Fruit fly (Drosophila melanogaster) whole organism, embryonic: ENCODE data around the gene CG6231.
A peak's percentile ranks its signal among the peaks of the same experiment; 100 is the strongest.

Experiments
- ATbp ChIP-seq: fragments of 200-800 bp; sonication (Bioruptor generic); optimal IDR thresholded peaks from 2 replicates; lab custom pipeline; 2017; ENCODE audit warnings: missing biosample characterization, mild to moderate bottlenecking, missing genetic modification characterization, missing genetic modification reagents
- Atf-2 ChIP-seq: fragments of 200-800 bp; sonication (Bioruptor generic); optimal IDR thresholded peaks from 2 replicates; lab custom pipeline; 2016; ENCODE audit warnings: missing biosample characterization, missing genetic modification characterization
- BEAF-32 ChIP-seq: fragments of 200-800 bp; sonication (Bioruptor generic); optimal IDR thresholded peaks from 3 replicates; lab custom pipeline; 2017; ENCODE audit warnings: missing biosample characterization, missing genetic modification characterization, mild to moderate bottlenecking, moderate library complexity, missing genetic modification reagents
- CG10462 ChIP-seq: fragments of 200-800 bp; sonication (Bioruptor generic); optimal IDR thresholded peaks from 2 replicates; lab custom pipeline; 2016; ENCODE audit warnings: missing biosample characterization, missing genetic modification characterization
- CG10654 ChIP-seq: fragments of 200-800 bp; sonication (Bioruptor generic); optimal IDR thresholded peaks from 2 replicates; lab custom pipeline; 2016; ENCODE audit warnings: missing biosample characterization, missing genetic modification characterization
- CG11247 ChIP-seq: fragments of 200-800 bp; sonication (Bioruptor generic); IDR thresholded peaks from 2 replicates; pipeline ENCODE4 v1.3.6; 2022; ENCODE audit warnings: missing biosample characterization, missing genetic modification characterization
- CG12769 ChIP-seq: fragments of 200-800 bp; sonication (Bioruptor generic); optimal IDR thresholded peaks from 2 replicates; lab custom pipeline; 2019; ENCODE audit warnings: missing biosample characterization, mild to moderate bottlenecking, missing genetic modification characterization, moderate library complexity
- CG15696 ChIP-seq: fragments of 200-800 bp; sonication (Bioruptor generic); optimal IDR thresholded peaks from 2 replicates; lab custom pipeline; 2019; ENCODE audit warnings: missing biosample characterization, mild to moderate bottlenecking, missing genetic modification characterization, moderate library complexity
- CG16863 ChIP-seq: fragments of 200-800 bp; sonication (Bioruptor generic); optimal IDR thresholded peaks from 3 replicates; lab custom pipeline; 2016; ENCODE audit warnings: missing biosample characterization, missing genetic modification characterization
- CG17186 ChIP-seq: fragments of 200-800 bp; sonication (Bioruptor generic); optimal IDR thresholded peaks from 3 replicates; lab custom pipeline; 2017; ENCODE audit warnings: missing biosample characterization, missing genetic modification reagents, missing genetic modification characterization
- CG18619 ChIP-seq: fragments of 200-800 bp; sonication (Bioruptor generic); optimal IDR thresholded peaks from 3 replicates; lab custom pipeline; 2017; ENCODE audit warnings: missing biosample characterization, mild to moderate bottlenecking, missing genetic modification characterization
- CG2199 ChIP-seq: fragments of 200-800 bp; sonication (Bioruptor generic); IDR thresholded peaks from 3 replicates; pipeline ENCODE4 v1.3.6; 2022; ENCODE audit warnings: missing biosample characterization, missing genetic modification characterization
- CG3163 ChIP-seq: fragments of 200-800 bp; sonication (Bioruptor generic); optimal IDR thresholded peaks from 3 replicates; lab custom pipeline; 2016; ENCODE audit warnings: missing biosample characterization, missing genetic modification characterization
- CG4328 ChIP-seq: fragments of 200-800 bp; sonication (Bioruptor generic); optimal IDR thresholded peaks from 3 replicates; lab custom pipeline; 2017; ENCODE audit warnings: missing biosample characterization, missing genetic modification reagents, missing genetic modification characterization
- CG4360 ChIP-seq: fragments of 200-800 bp; sonication (Bioruptor generic); IDR thresholded peaks from 2 replicates; pipeline ENCODE4 v1.3.6; 2022; ENCODE audit warnings: missing biosample characterization, missing genetic modification characterization
- CG4730 ChIP-seq: fragments of 200-800 bp; sonication (Bioruptor generic); IDR thresholded peaks from 2 replicates; pipeline ENCODE4 v1.3.6; 2022; ENCODE audit warnings: missing biosample characterization, missing genetic modification characterization
- CG6254 ChIP-seq: fragments of 200-800 bp; sonication (Bioruptor generic); optimal IDR thresholded peaks from 3 replicates; lab custom pipeline; 2017; ENCODE audit warnings: mild to moderate bottlenecking, missing biosample characterization, missing genetic modification reagents, missing genetic modification characterization
- CG6272 ChIP-seq: fragments of 200-800 bp; sonication (Bioruptor generic); IDR thresholded peaks from 2 replicates; pipeline ENCODE4 v1.3.6; 2022; ENCODE audit warnings: missing biosample characterization, missing genetic modification characterization
- CG7271 ChIP-seq: fragments of 200-800 bp; sonication (Bioruptor generic); optimal IDR thresholded peaks from 2 replicates; lab custom pipeline; 2018; ENCODE audit warnings: missing biosample characterization, mild to moderate bottlenecking, missing genetic modification characterization, moderate library complexity
- CG8290 ChIP-seq, 3 experiments: fragments of 200-800 bp; sonication (Bioruptor generic); optimal IDR thresholded peaks; 2 replicates each; lab custom pipeline; 2016 to 2019; ENCODE audit warnings: missing biosample characterization in 3 of 3, missing genetic modification characterization in 3 of 3, mild to moderate bottlenecking in 2 of 3, moderate library complexity in 1 of 3
- CG8388 ChIP-seq: fragments of 200-800 bp; sonication (Bioruptor generic); optimal IDR thresholded peaks from 2 replicates; lab custom pipeline; 2019; ENCODE audit warnings: missing biosample characterization, mild to moderate bottlenecking, missing genetic modification characterization, moderate library complexity
- CG9727 ChIP-seq: fragments of 200-800 bp; sonication (Bioruptor generic); optimal IDR thresholded peaks from 3 replicates; lab custom pipeline; 2017; ENCODE audit warnings: missing biosample characterization, mild to moderate bottlenecking, missing genetic modification characterization
- CoRest ChIP-seq: fragments of 200-800 bp; sonication (Bioruptor generic); optimal IDR thresholded peaks from 3 replicates; lab custom pipeline; 2018; ENCODE audit warnings: missing biosample characterization, mild to moderate bottlenecking, missing genetic modification characterization, moderate library complexity
- Dll ChIP-seq: fragments of 200-800 bp; sonication (Bioruptor generic); IDR thresholded peaks from 4 replicates; pipeline ENCODE4 v1.3.6; 2022; ENCODE audit warnings: missing biosample characterization, missing genetic modification characterization; ENCODE audit not compliant: partially characterized antibody
- Ets65A ChIP-seq: fragments of 200-800 bp; sonication (Bioruptor generic); peaks from one replicate; lab custom pipeline; 2016; ENCODE audit warnings: missing biosample characterization, missing genetic modification characterization
- Fer1 ChIP-seq: fragments of 200-800 bp; sonication (Bioruptor generic); optimal IDR thresholded peaks from 2 replicates; lab custom pipeline; 2017; ENCODE audit warnings: missing biosample characterization, mild to moderate bottlenecking, missing genetic modification characterization
- Myb ChIP-seq: fragments of 200-800 bp; sonication (Bioruptor generic); optimal IDR thresholded peaks from 2 replicates; lab custom pipeline; 2016; ENCODE audit warnings: missing biosample characterization, missing genetic modification characterization
- NK7.1 ChIP-seq: fragments of 200-800 bp; sonication (Bioruptor generic); optimal IDR thresholded peaks from 3 replicates; lab custom pipeline; 2016; ENCODE audit warnings: missing biosample characterization, missing genetic modification characterization
- Nf-YA ChIP-seq: fragments of 200-800 bp; sonication (Bioruptor generic); IDR thresholded peaks from 2 replicates; pipeline ENCODE4 v1.3.6; 2022; ENCODE audit warnings: missing biosample characterization, missing genetic modification characterization
- Ravus ChIP-seq: fragments of 200-800 bp; sonication (Bioruptor generic); IDR thresholded peaks from 2 replicates; pipeline ENCODE4 v1.3.6; 2022; ENCODE audit warnings: missing biosample characterization, missing genetic modification characterization
- Rfx ChIP-seq: fragments of 200-800 bp; sonication (Bioruptor generic); IDR thresholded peaks from 2 replicates; pipeline ENCODE4 v1.3.6; 2022; ENCODE audit warnings: missing biosample characterization, missing genetic modification characterization
- aop ChIP-seq: fragments of 200-800 bp; sonication (Bioruptor generic); IDR thresholded peaks from 2 replicates; pipeline ENCODE4 v1.3.6; 2022; ENCODE audit warnings: missing biosample characterization, missing genetic modification characterization
- bbx ChIP-seq: fragments of 200-800 bp; sonication (Bioruptor generic); IDR thresholded peaks from 2 replicates; pipeline ENCODE4 v1.3.6; 2022; ENCODE audit warnings: missing biosample characterization, missing genetic modification characterization; ENCODE audit not compliant: partially characterized antibody
- br ChIP-seq: fragments of >200 bp; optimal IDR thresholded peaks from 2 replicates; lab custom pipeline; 2017
- crol ChIP-seq: fragments of 200-800 bp; sonication (Bioruptor generic); IDR thresholded peaks from 2 replicates; pipeline ENCODE4 v1.3.6; 2022; ENCODE audit warnings: missing biosample characterization, missing genetic modification characterization
- disco-r ChIP-seq: fragments of 200-800 bp; sonication (Bioruptor generic); optimal IDR thresholded peaks from 2 replicates; lab custom pipeline; 2016; ENCODE audit warnings: missing biosample characterization, missing genetic modification characterization
- gce ChIP-seq: fragments of 200-800 bp; sonication (Bioruptor generic); IDR thresholded peaks from 3 replicates; pipeline ENCODE4 v1.3.6; 2022; ENCODE audit warnings: missing biosample characterization, missing genetic modification characterization
- gcm2 ChIP-seq: fragments of 200-800 bp; sonication (Bioruptor generic); optimal IDR thresholded peaks from 2 replicates; lab custom pipeline; 2016; ENCODE audit warnings: missing biosample characterization, missing genetic modification characterization
- jigr1 ChIP-seq: fragments of 200-800 bp; sonication (Bioruptor generic); IDR thresholded peaks from 3 replicates; pipeline ENCODE4 v1.3.6; 2022; ENCODE audit warnings: missing biosample characterization, missing genetic modification characterization
- lab ChIP-seq: fragments of 200-800 bp; sonication (Bioruptor generic); optimal IDR thresholded peaks from 3 replicates; lab custom pipeline; 2017; ENCODE audit warnings: missing biosample characterization, missing genetic modification characterization, mild to moderate bottlenecking, moderate library complexity, missing genetic modification reagents
- lilli ChIP-seq: fragments of 200-800 bp; sonication (Bioruptor generic); optimal IDR thresholded peaks from 3 replicates; lab custom pipeline; 2016; ENCODE audit warnings: missing biosample characterization, missing genetic modification characterization
- prd ChIP-seq, 3 experiments: fragments of >200 bp in 2 of 3; fragments of 200-800 bp in 1 of 3; sonication (Bioruptor generic) in 1 of 3; optimal IDR thresholded peaks in 2 of 3; IDR thresholded peaks in 1 of 3; 2 replicates in 2 of 3; 3 replicates in 1 of 3; pipeline versions ENCODE4 v1.3.6 to Lab custom; 2017 to 2022; ENCODE audit warnings: missing biosample characterization in 1 of 3, missing genetic modification characterization in 1 of 3
- shn ChIP-seq: fragments of 200-800 bp; sonication (Bioruptor generic); optimal IDR thresholded peaks from 3 replicates; lab custom pipeline; 2016; ENCODE audit warnings: missing biosample characterization, missing genetic modification characterization
- sob ChIP-seq: fragments of 200-800 bp; sonication (Bioruptor generic); IDR thresholded peaks from 2 replicates; pipeline ENCODE4 v1.3.6; 2022; ENCODE audit warnings: missing biosample characterization, missing genetic modification characterization
- tll ChIP-seq, 2 experiments: fragments of 200-800 bp in 1 of 2; fragments of >200 bp in 1 of 2; sonication (Bioruptor generic) in 1 of 2; optimal IDR thresholded peaks; 2 replicates each; lab custom pipeline; 2017 to 2019; ENCODE audit warnings: missing biosample characterization in 2 of 2, missing genetic modification characterization in 2 of 2, mild to moderate bottlenecking in 1 of 2, moderate library complexity in 1 of 2
- tna ChIP-seq: fragments of 200-800 bp; sonication (Bioruptor generic); IDR thresholded peaks from 2 replicates; pipeline ENCODE4 v1.3.6; 2022; ENCODE audit warnings: missing biosample characterization, missing genetic modification characterization; ENCODE audit not compliant: partially characterized antibody
- tup ChIP-seq: fragments of 200-800 bp; sonication (Bioruptor generic); optimal IDR thresholded peaks from 2 replicates; lab custom pipeline; 2016; ENCODE audit warnings: missing biosample characterization, mild to moderate bottlenecking, missing genetic modification characterization, moderate library complexity
- z ChIP-seq: fragments of 200-800 bp; sonication (Bioruptor generic); IDR thresholded peaks from 3 replicates; pipeline ENCODE4 v1.3.6; 2022; ENCODE audit warnings: missing biosample characterization, missing genetic modification characterization
- zen2 ChIP-seq: fragments of 200-800 bp; sonication (Bioruptor generic); IDR thresholded peaks from 3 replicates; pipeline ENCODE4 v1.3.6; 2022; ENCODE audit warnings: missing biosample characterization, missing genetic modification characterization; ENCODE audit not compliant: partially characterized antibody
- zfh2 ChIP-seq: fragments of 200-800 bp; sonication (Bioruptor generic); optimal IDR thresholded peaks from 2 replicates; lab custom pipeline; 2016; ENCODE audit warnings: missing biosample characterization, missing genetic modification characterization

Gene CG6231

DNA sequence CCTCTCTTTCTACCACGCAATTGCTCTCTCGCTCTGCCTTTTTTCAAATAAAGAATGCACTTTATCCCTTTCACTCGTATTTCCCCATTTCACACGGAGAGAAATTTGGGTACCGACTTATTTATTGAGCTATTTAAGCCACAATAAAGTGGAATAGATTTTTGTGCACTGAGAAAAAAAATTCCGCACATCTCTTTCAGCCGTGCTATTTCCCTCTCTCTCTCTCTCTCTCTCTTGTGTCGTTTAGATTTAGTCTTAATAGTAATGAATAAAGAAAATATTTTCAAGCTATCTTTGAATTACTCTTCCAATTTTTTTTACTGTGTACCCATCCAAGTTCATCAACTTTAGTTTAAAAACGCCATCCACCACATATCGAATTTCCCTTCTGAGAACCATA, 8.9 kb downstream of the CG6231 start (continued):
- TF ChIP-seq aop (GFP tag; lab: Robert Waterston, UW), result no peak
- peak; percentile 29 for TF ChIP-seq CG10462
- TF ChIP-seq BEAF-32 (GFP tag; lab: Kevin White, UChicago), result no peak
- peak; percentile 42 for TF ChIP-seq CG9727 (GFP tag; lab: Kevin White, UChicago)
- TF ChIP-seq z (GFP tag; lab: Robert Waterston, UW), result no peak
- no peak for TF ChIP-seq gcm2 (GFP tag; lab: Kevin White, UChicago)
- TF ChIP-seq CG12769, result peak; percentile 45
- peak; percentile 50 for TF ChIP-seq ATbp (GFP tag; lab: Kevin White, UChicago)
- peak; percentile 50 for TF ChIP-seq NK7.1 (GFP tag; lab: Kevin White, UChicago)
- no peak for TF ChIP-seq CG15696 (tag; lab: Kevin White, UChicago)
- TF ChIP-seq br (lab: Kevin White, UChicago), result no peak
- TF ChIP-seq crol, result no peak
- no peak; the same call in 1 of the 2 replicates for TF ChIP-seq Ravus
- 0 out of 2 replicates have a peak, but pooled peaks have one; percentile 36 for TF ChIP-seq Nf-YA (GFP tag; lab: Robert Waterston, UW)
- peak; percentile 60 for TF ChIP-seq lilli
- no peak for TF ChIP-seq CG17186 (GFP tag; lab: Kevin White, UChicago)
- no peak for TF ChIP-seq zen2 (GFP tag; lab: Robert Waterston, UW)
- TF ChIP-seq tll (GFP tag; optimal IDR thresholded peaks at IDR 0.05; lab: Kevin White, UChicago), result peak in 1 of 2 experiments; percentile 8
- TF ChIP-seq CG8290 (GFP tag; optimal IDR thresholded peaks at IDR 0.05; lab: Kevin White, UChicago), result no peak
- TF ChIP-seq CG8290 (tag; optimal IDR thresholded peaks at IDR 0.05; lab: Kevin White, UChicago), result no peak
- TF ChIP-seq CG4360, result no peak
- TF ChIP-seq shn, result peak; percentile 10
- TF ChIP-seq CG4730 (GFP tag; lab: Robert Waterston, UW), result no peak
- peak; percentile 15 for TF ChIP-seq Fer1 (GFP tag; lab: Kevin White, UChicago)
- TF ChIP-seq Rfx (GFP tag; lab: Robert Waterston, UW), result peak; percentile 79
- no peak for TF ChIP-seq tna (GFP tag; lab: Robert Waterston, UW)
- no peak for TF ChIP-seq bbx
- TF ChIP-seq sob (GFP tag; lab: Robert Waterston, UW), result peak; percentile 45
- no peak for TF ChIP-seq CG11247 (GFP tag; lab: Robert Waterston, UW)
- TF ChIP-seq lab (GFP tag; lab: Kevin White, UChicago), result peak; percentile 55
- TF ChIP-seq disco-r, result no peak
- TF ChIP-seq CG4328 (GFP tag; lab: Kevin White, UChicago), result no peak
- no peak for TF ChIP-seq prd (optimal IDR thresholded peaks at IDR 0.05; lab: Kevin White, UChicago)
- TF ChIP-seq prd (GFP tag; IDR thresholded peaks at IDR 0.05; lab: Robert Waterston, UW), result peak; percentile 68
- no peak for TF ChIP-seq jigr1 (GFP tag; lab: Robert Waterston, UW)
- TF ChIP-seq Atf-2 (GFP tag; lab: Kevin White, UChicago), result peak; percentile 53
- no peak for TF ChIP-seq tup (GFP tag; lab: Kevin White, UChicago)
- TF ChIP-seq gce (GFP tag; lab: Robert Waterston, UW), result 0 out of 3 replicates have a peak, but pooled peaks have one; percentile 21
- TF ChIP-seq CG18619, result no peak
- no peak for TF ChIP-seq Dll
- TF ChIP-seq zfh2 (GFP tag; lab: Kevin White, UChicago), result peak; percentile 34
- peak; percentile 46 for TF ChIP-seq CoRest
- TF ChIP-seq CG16863 (GFP tag; lab: Kevin White, UChicago), result peak; percentile 49
- no peak for TF ChIP-seq CG7271 (tag; lab: Kevin White, UChicago)
- peak; percentile 10 for TF ChIP-seq Myb (GFP tag; lab: Kevin White, UChicago)
- peak; percentile 19 for TF ChIP-seq CG3163 (GFP tag; lab: Kevin White, UChicago)
- no peak for TF ChIP-seq CG2199 (GFP tag; lab: Robert Waterston, UW)
- peak; percentile 23 for TF ChIP-seq CG10654
- peak; percentile 93 for TF ChIP-seq Ets65A (GFP tag; lab: Kevin White, UChicago)
- no peak for TF ChIP-seq CG6272
- peak; percentile 27 for TF ChIP-seq CG6254 (GFP tag; lab: Kevin White, UChicago)
- peak; percentile 56 for TF ChIP-seq CG8388
